Fruit fly (Drosophila melanogaster): Measurements from ENCODE around the gene CG1835.

DNA sequence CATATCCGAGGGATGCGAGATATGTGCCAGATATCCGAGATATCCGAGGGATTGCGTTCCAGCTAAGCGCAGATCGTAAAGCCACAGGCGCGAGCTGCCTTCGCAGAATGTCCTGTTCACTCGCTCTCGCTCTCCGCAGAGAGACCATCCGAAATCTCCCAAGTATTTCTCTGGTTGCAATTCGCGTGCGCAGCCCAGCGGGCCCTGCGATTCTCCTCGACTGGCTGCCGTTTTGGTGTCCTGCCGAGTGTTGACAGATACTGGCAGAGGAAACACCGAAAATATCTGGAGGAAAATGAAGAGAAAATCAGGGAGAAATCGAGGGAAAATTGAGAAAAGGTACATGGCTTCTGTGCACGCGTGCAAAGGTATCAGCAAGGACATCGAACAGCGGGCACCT, 55.7 kb downstream of the CG1835 start:
- TF ChIP-seq Dll (optimal IDR thresholded peaks at IDR 0.05) (no peak), usp (GFP tag; optimal IDR thresholded peaks at IDR 0.05) (no peak), EcR (GFP tag; optimal IDR thresholded peaks at IDR 0.05) (no peak)
